Fruit fly (Drosophila melanogaster): ENCODE measurements around the gene Srg1.

The Srg1 gene

dm6 chr3R:24893320-24893955, 28.9 kb upstream of the Srg1 start (continued):
- TF ChIP-seq row (GFP tag; IDR thresholded peaks at IDR 0.05) (peak; percentile 78), stwl (tag; optimal IDR thresholded peaks at IDR 0.05) (no peak), lbe (GFP tag; optimal IDR thresholded peaks at IDR 0.05) (peak; percentile 46), unpg (GFP tag; optimal IDR thresholded peaks at IDR 0.05) (peak; percentile 85), HLH3B (GFP tag; IDR thresholded peaks at IDR 0.05) (peak; percentile 71), tup (GFP tag; optimal IDR thresholded peaks at IDR 0.05) (no peak), Ada2b (GFP tag; IDR thresholded peaks at IDR 0.05) (peak; percentile 61), abd-A (tag; optimal IDR thresholded peaks at IDR 0.05) (no peak), zen2 (GFP tag; IDR thresholded peaks at IDR 0.05; ENCODE audit: partially characterized antibody) (no peak), sens-2 (GFP tag; IDR thresholded peaks at IDR 0.05) (no peak), CG8359 (GFP tag; optimal IDR thresholded peaks at IDR 0.05; ENCODE audit: borderline replicate concordance) (peak; percentile 58), phol (tag; optimal IDR thresholded peaks at IDR 0.05) (peak; percentile 92), CG4707 (GFP tag; optimal IDR thresholded peaks at IDR 0.05) (no peak), CG30020 (tag; optimal IDR thresholded peaks at IDR 0.05) (peak; percentile 73), Dref (GFP tag; IDR thresholded peaks at IDR 0.05) (no peak), CG10431 (GFP tag; optimal IDR thresholded peaks at IDR 0.05) (peak; percentile 45), CG18262 (tag; optimal IDR thresholded peaks at IDR 0.05) (peak; percentile 97), ash1 (GFP tag; optimal IDR thresholded peaks at IDR 0.05) (no peak), CG5245 (GFP tag; optimal IDR thresholded peaks at IDR 0.05) (no peak), cas (GFP tag; IDR thresholded peaks at IDR 0.05) (no peak), CG4360 (GFP tag; IDR thresholded peaks at IDR 0.05) (no peak), CG17385 (GFP tag; optimal IDR thresholded peaks at IDR 0.05) (peak; percentile 74), CG18476 (GFP tag; optimal IDR thresholded peaks at IDR 0.05) (peak; percentile 54), Adf1 (GFP tag; IDR thresholded peaks at IDR 0.05) (no peak), CG3407 (GFP tag; optimal IDR thresholded peaks at IDR 0.05) (peak; percentile 53), CG12071 (GFP tag; optimal IDR thresholded peaks at IDR 0.05) (no peak), CG30431 (GFP tag; optimal IDR thresholded peaks at IDR 0.05) (peak; percentile 18), stc (GFP tag; IDR thresholded peaks at IDR 0.05) (no peak; the same call in 1 of the 2 replicates), Mes4 (GFP tag; optimal IDR thresholded peaks at IDR 0.05) (no peak), ERR (GFP tag; optimal IDR thresholded peaks at IDR 0.05) (no peak), al (GFP tag; IDR thresholded peaks at IDR 0.05) (peak; percentile 51; the same call in 1 of the 2 replicates), pho (GFP tag; optimal IDR thresholded peaks at IDR 0.05) (no peak), Dip2 (GFP tag; IDR thresholded peaks at IDR 0.05) (no peak), CG9215 (GFP tag; IDR thresholded peaks at IDR 0.05) (peak; percentile 57), sc (optimal IDR thresholded peaks at IDR 0.05) (no peak), sc (GFP tag; optimal IDR thresholded peaks at IDR 0.05) (peak; percentile 48), org-1 (GFP tag; optimal IDR thresholded peaks at IDR 0.05) (peak; percentile 66), Atf-2 (GFP tag; optimal IDR thresholded peaks at IDR 0.05) (no peak), Sox102F (GFP tag; optimal IDR thresholded peaks at IDR 0.05) (peak; percentile 74), CG9817 (tag; optimal IDR thresholded peaks at IDR 0.05) (peak; percentile 54), CG11247 (GFP tag; IDR thresholded peaks at IDR 0.05) (0 out of 2 replicates have a peak, but pooled peaks have one; percentile 14), CG1024 (GFP tag; IDR thresholded peaks at IDR 0.05) (0 out of 2 replicates have a peak, but pooled peaks have one; percentile 2), CG8089 (GFP tag; optimal IDR thresholded peaks at IDR 0.05) (no peak), CG1603 (tag; optimal IDR thresholded peaks at IDR 0.05) (no peak), Awh (GFP tag; IDR thresholded peaks at IDR 0.05) (peak; percentile 36; the same call in 1 of the 2 replicates), Hr51 (GFP tag; optimal IDR thresholded peaks at IDR 0.05) (peak in 1 of 2 experiments; percentile 86), Lhr (GFP tag; optimal IDR thresholded peaks at IDR 0.05) (peak; percentile 32), crp (GFP tag; optimal IDR thresholded peaks at IDR 0.05) (peak in 1 of 2 experiments; percentile 18), HLH4C (GFP tag; IDR thresholded peaks at IDR 0.05; ENCODE audit: partially characterized antibody) (no peak), Myb (GFP tag; optimal IDR thresholded peaks at IDR 0.05) (no peak)

Data from whole organism, embryonic.